Fruit fly (Drosophila melanogaster): Measurements from ENCODE around the gene CG3345.
A peak's percentile ranks its signal among the peaks of the same experiment; 100 is the strongest.

The CG3345 gene

dm6 chr2L:305646-306045 is 36.8 kb downstream of the CG3345 start, which contains the start of gene Plc21C (continued):
- TF ChIP-seq zen2 (GFP tag; IDR thresholded peaks at IDR 0.05; ENCODE audit: partially characterized antibody) (no peak; the same call in 2 of the 3 replicates), CG8388 (GFP tag; optimal IDR thresholded peaks at IDR 0.05) (no peak), CG6272 (GFP tag; IDR thresholded peaks at IDR 0.05) (no peak), CG9727 (GFP tag; optimal IDR thresholded peaks at IDR 0.05) (peak; percentile 61), slbo (GFP tag; IDR thresholded peaks at IDR 0.05) (peak; percentile 62), Xbp1 (GFP tag; optimal IDR thresholded peaks at IDR 0.05) (peak; percentile 65), CG9797 (GFP tag; optimal IDR thresholded peaks at IDR 0.05) (peak; percentile 89), Bgb (GFP tag; IDR thresholded peaks at IDR 0.05; ENCODE audit: partially characterized antibody) (peak; percentile 43; the same call in 1 of the 2 replicates), HmgZ (tag; optimal IDR thresholded peaks at IDR 0.05) (peak; percentile 80), Atf3 (GFP tag; optimal IDR thresholded peaks at IDR 0.05) (no peak), amos (GFP tag; IDR thresholded peaks at IDR 0.05; ENCODE audit: partially characterized antibody) (peak; percentile 31; the same call in 1 of the 2 replicates), br (optimal IDR thresholded peaks at IDR 0.05) (no peak), Sry-β (GFP tag; optimal IDR thresholded peaks at IDR 0.05) (peak; percentile 49), CG14965 (GFP tag; optimal IDR thresholded peaks at IDR 0.05; ENCODE audit: borderline replicate concordance) (no peak), CG3163 (GFP tag; optimal IDR thresholded peaks at IDR 0.05) (peak; percentile 43), CG4328 (GFP tag; optimal IDR thresholded peaks at IDR 0.05) (peak; percentile 58), CG6689 (GFP tag; IDR thresholded peaks at IDR 0.05) (no peak), lov (optimal IDR thresholded peaks at IDR 0.05) (no peak), lov (GFP tag; IDR thresholded peaks at IDR 0.05) (no peak), lab (GFP tag; optimal IDR thresholded peaks at IDR 0.05) (no peak), CG8359 (GFP tag; optimal IDR thresholded peaks at IDR 0.05; ENCODE audit: borderline replicate concordance) (no peak), CG14014 (GFP tag; IDR thresholded peaks at IDR 0.05) (0 out of 2 replicates have a peak, but pooled peaks have one; percentile 10), CG18619 (GFP tag; optimal IDR thresholded peaks at IDR 0.05) (no peak), stc (GFP tag; IDR thresholded peaks at IDR 0.05) (no peak), jumu (GFP tag; optimal IDR thresholded peaks at IDR 0.05) (peak; percentile 41), aop (GFP tag; IDR thresholded peaks at IDR 0.05) (no peak), CG8089 (GFP tag; optimal IDR thresholded peaks at IDR 0.05) (no peak), cato (GFP tag; optimal IDR thresholded peaks at IDR 0.05; ENCODE audit: borderline replicate concordance) (no peak), jing (GFP tag; optimal IDR thresholded peaks at IDR 0.05) (no peak), CTCF (GFP tag; optimal IDR thresholded peaks at IDR 0.05) (peak; percentile 52), gem (tag; optimal IDR thresholded peaks at IDR 0.05) (peak; percentile 59), CG17802 (tag; optimal IDR thresholded peaks at IDR 0.05) (no peak), vfl (GFP tag; optimal IDR thresholded peaks at IDR 0.05) (peak; percentile 42), tll (GFP tag; optimal IDR thresholded peaks at IDR 0.05) (no peak), CG7357 (GFP tag; IDR thresholded peaks at IDR 0.05) (no peak), CG3995 (GFP tag; optimal IDR thresholded peaks at IDR 0.05) (peak; percentile 83), E2f1 (GFP tag; IDR thresholded peaks at IDR 0.05) (no peak), ara (GFP tag; IDR thresholded peaks at IDR 0.05) (no peak), pita (GFP tag; optimal IDR thresholded peaks at IDR 0.05) (no peak), klu (GFP tag; IDR thresholded peaks at IDR 0.05) (no peak), CG15011 (GFP tag; optimal IDR thresholded peaks at IDR 0.05) (no peak), CG7987 (GFP tag; optimal IDR thresholded peaks at IDR 0.05) (no peak), jigr1 (GFP tag; IDR thresholded peaks at IDR 0.05) (no peak), CG16863 (GFP tag; optimal IDR thresholded peaks at IDR 0.05) (peak; percentile 18), Atf6 (GFP tag; IDR thresholded peaks at IDR 0.05) (peak; percentile 42; the same call in 1 of the 2 replicates), GATAe (GFP tag; conservative IDR thresholded peaks at IDR 0.05) (no peak), Dll (GFP tag; IDR thresholded peaks at IDR 0.05; ENCODE audit: partially characterized antibody) (peak; percentile 60; the same call in 3 of the 4 replicates), Mes4 (GFP tag; optimal IDR thresholded peaks at IDR 0.05) (no peak), CG17359 (tag; optimal IDR thresholded peaks at IDR 0.05) (no peak), psq (GFP tag; optimal IDR thresholded peaks at IDR 0.05) (no peak), Awh (GFP tag; IDR thresholded peaks at IDR 0.05) (no peak), Ets97D (GFP tag; optimal IDR thresholded peaks at IDR 0.05) (peak; percentile 84)
